Fruit fly (Drosophila melanogaster): ENCODE results near the gene Cpr11A.

DNA sequence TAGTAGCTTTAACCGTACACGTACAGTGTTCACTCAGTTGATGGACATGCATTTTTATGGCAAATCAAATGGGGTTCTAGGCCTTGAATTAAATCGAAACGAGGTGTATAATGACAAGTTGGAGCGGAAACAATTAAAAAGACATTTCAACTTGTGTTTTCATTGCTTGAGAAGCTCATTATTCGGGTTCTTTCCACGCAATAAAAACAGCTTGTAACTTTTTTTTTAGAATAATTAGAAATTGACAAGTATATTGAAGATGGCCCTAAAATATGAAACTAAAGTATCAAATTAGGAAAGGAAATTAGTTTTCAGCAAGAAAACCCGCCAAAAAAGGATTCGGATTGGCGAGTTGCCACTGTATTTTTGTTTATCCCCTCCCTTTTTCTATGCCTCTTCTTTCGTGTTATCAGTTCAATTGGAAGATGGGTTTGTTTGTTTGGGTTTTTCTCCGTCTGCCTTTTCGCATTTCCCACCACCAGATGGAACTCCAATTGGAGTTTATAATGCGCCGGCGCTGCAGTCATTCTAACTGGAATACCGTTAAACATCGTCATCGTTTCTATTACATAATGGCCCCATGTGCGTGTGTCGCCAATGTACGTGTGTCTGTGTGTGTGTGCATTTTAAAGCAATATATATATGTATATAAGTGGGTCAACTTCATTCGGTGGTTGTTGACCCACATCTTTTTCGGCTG, 20.1 kb upstream of the Cpr11A start:
- TF ChIP-seq CTCF (optimal IDR thresholded peaks at IDR 0.05) (no peak), CG8478 (optimal IDR thresholded peaks at IDR 0.05) (no peak)

All from S2 (cell line).